Worm (Caenorhabditis elegans) whole organism, L4/young adult: ENCODE data around the gene sqv-8.

Source experiments
- W03F9.2 ChIP-seq: fragments of 150-350 bp; optimal IDR thresholded peaks from 2 replicates; lab custom pipeline; 2014; ENCODE audit warnings: missing biosample characterization, missing genetic modification characterization
- dao-5 ChIP-seq: sonication (generic microtip); optimal IDR thresholded peaks from 2 replicates; lab custom pipeline; 2016; ENCODE audit warnings: missing genotype, missing genetic modification characterization, moderate library complexity, missing compliant biosample characterization
- him-1 ChIP-seq: sonication (generic microtip); optimal IDR thresholded peaks from 2 replicates; lab custom pipeline; 2016; ENCODE audit warnings: missing genotype, missing genetic modification reagents, missing genetic modification characterization, missing compliant biosample characterization

Gene sqv-8

ce11 chrII:9644940-9645634, 1.7 kb upstream of the sqv-8 start:
- TF ChIP-seq him-1 (tag; lab: Kevin White, UChicago) = no peak
- TF ChIP-seq dao-5 (tag; lab: Kevin White, UChicago) = no peak
- peak; percentile 15 for TF ChIP-seq W03F9.2 (tag; lab: Kevin White, UChicago)

ce11 chrII:9646122-9646555, 639 bp upstream of the sqv-8 start:
- TF ChIP-seq W03F9.2 (tag; lab: Kevin White, UChicago) (no peak), dao-5 (tag; lab: Kevin White, UChicago) (no peak), him-1 (tag; lab: Kevin White, UChicago) (no peak)

- TF ChIP-seq dao-5 (tag; lab: Kevin White, UChicago) = no peak
- no peak for TF ChIP-seq him-1 (tag; lab: Kevin White, UChicago)
- TF ChIP-seq W03F9.2 (tag; lab: Kevin White, UChicago) = no peak
Observed at ce11 chrII:9649191-9649590, 2.4 kb downstream of the sqv-8 start, which contains the start of gene ZK1307.9. ZK1307.9 (plus strand) TSS chrII:9649491.

- TF ChIP-seq dao-5 (tag; lab: Kevin White, UChicago) = no peak
- TF ChIP-seq him-1 (tag; lab: Kevin White, UChicago) = no peak
- TF ChIP-seq W03F9.2 (tag; lab: Kevin White, UChicago) = no peak
Observed at ce11 chrII:9651700-9652099, 4.9 kb downstream of the sqv-8 start, which contains the start of gene ZK1307.4. ZK1307.4 (minus strand) TSS chrII:9651800.

- TF ChIP-seq him-1 (tag; lab: Kevin White, UChicago) = no peak
- no peak for TF ChIP-seq dao-5 (tag; lab: Kevin White, UChicago)
- no peak for TF ChIP-seq W03F9.2 (tag; lab: Kevin White, UChicago)
Observed at ce11 chrII:9652919-9653318, 6.1 kb downstream of the sqv-8 start, which contains the start of gene ZK1307.3. ZK1307.3 (minus strand) TSS chrII:9653019.

- TF ChIP-seq dao-5 (tag; lab: Kevin White, UChicago) = no peak
- no peak for TF ChIP-seq W03F9.2 (tag; lab: Kevin White, UChicago)
- TF ChIP-seq him-1 (tag; lab: Kevin White, UChicago) = no peak
Observed at ce11 chrII:9653679-9654078, 6.9 kb downstream of the sqv-8 start, which contains the start of gene ZK1307.2. ZK1307.2 (minus strand) TSS chrII:9653952.

ce11 chrII:9655530-9656139, 8.9 kb downstream of the sqv-8 start, which contains the start of gene ZK1307.1:
ZK1307.1 (minus strand) TSS chrII:9655580.
- TF ChIP-seq him-1 (tag; lab: Kevin White, UChicago) (no peak), dao-5 (tag; lab: Kevin White, UChicago) (no peak), W03F9.2 (tag; lab: Kevin White, UChicago) (no peak)

- TF ChIP-seq dao-5 (tag; lab: Kevin White, UChicago) (no peak), him-1 (tag; lab: Kevin White, UChicago) (no peak), W03F9.2 (tag; lab: Kevin White, UChicago) (no peak)
Observed at ce11 chrII:9656210-9656755, 9.5 kb downstream of the sqv-8 start, which contains the start of gene gstk-1. gstk-1 (plus strand) TSS chrII:9656705.

ce11 chrII:9658915-9659314, 12.1 kb downstream of the sqv-8 start, which contains the start of gene ZK1320.2:
ZK1320.2 (minus strand) TSS chrII:9659002.
- no peak for TF ChIP-seq him-1 (tag; lab: Kevin White, UChicago)
- no peak for TF ChIP-seq W03F9.2 (tag; lab: Kevin White, UChicago)
- no peak for TF ChIP-seq dao-5 (tag; lab: Kevin White, UChicago)

- TF ChIP-seq W03F9.2 (tag; lab: Kevin White, UChicago) (no peak), dao-5 (tag; lab: Kevin White, UChicago) (no peak), him-1 (tag; lab: Kevin White, UChicago) (no peak)
Observed at ce11 chrII:9660379-9660778, 13.6 kb downstream of the sqv-8 start, which contains the start of gene ZK1320.3. ZK1320.3 (minus strand) TSS chrII:9660419.

ce11 chrII:9662160-9662559, 15.4 kb downstream of the sqv-8 start:
- TF ChIP-seq dao-5 (tag; lab: Kevin White, UChicago) (no peak), him-1 (tag; lab: Kevin White, UChicago) (no peak), W03F9.2 (tag; lab: Kevin White, UChicago) (no peak)

ce11 chrII:9662797-9663196, 16.0 kb downstream of the sqv-8 start, which contains the start of gene cyp-13A10:
cyp-13A10 (minus strand) TSS chrII:9662884.
- TF ChIP-seq dao-5 (tag; lab: Kevin White, UChicago) = no peak
- TF ChIP-seq him-1 (tag; lab: Kevin White, UChicago) = no peak
- TF ChIP-seq W03F9.2 (tag; lab: Kevin White, UChicago) = no peak

ce11 chrII:9665577-9665976, 18.8 kb downstream of the sqv-8 start, which contains the start of gene ZK1320.5:
ZK1320.5 (minus strand) TSS chrII:9665677.
- TF ChIP-seq W03F9.2 (tag; lab: Kevin White, UChicago) (no peak), dao-5 (tag; lab: Kevin White, UChicago) (no peak), him-1 (tag; lab: Kevin White, UChicago) (no peak)
